Worm (Caenorhabditis elegans): ENCODE data around the gene obr-1.

Gene obr-1

ce11 chrIII:11262089-11262488 is 8.6 kb downstream of the obr-1 start (continued):
- no peak for TF ChIP-seq lir-3 (tag; optimal IDR thresholded peaks at IDR 0.05; ENCODE audit: poor library complexity)
- TF ChIP-seq efl-1 (optimal IDR thresholded peaks at IDR 0.05) = no peak
- peak in 1 of 2 experiments; percentile 78 for TF ChIP-seq efl-1 (GFP tag; optimal IDR thresholded peaks at IDR 0.05 in 1 of 2)
- peak; percentile 75 for TF ChIP-seq grh-1 (GFP tag; IDR thresholded peaks at IDR 0.05)
- TF ChIP-seq hlh-4 (tag; optimal IDR thresholded peaks at IDR 0.05) = no peak
- no peak for TF ChIP-seq ets-5 (GFP tag; IDR thresholded peaks at IDR 0.05)
- TF ChIP-seq C34B4.2 (tag; optimal IDR thresholded peaks at IDR 0.05) = no peak
- TF ChIP-seq ceh-63 (GFP tag; optimal IDR thresholded peaks at IDR 0.05) = no peak
- no peak for TF ChIP-seq nhr-76 (tag; optimal IDR thresholded peaks at IDR 0.05)
- TF ChIP-seq fkh-8 (tag; optimal IDR thresholded peaks at IDR 0.05) = no peak
- peak; percentile 95 for TF ChIP-seq nhr-85 (tag)
- peak; percentile 45 for TF ChIP-seq pag-3 (tag; optimal IDR thresholded peaks at IDR 0.05; ENCODE audit: borderline replicate concordance, insufficient read depth)
- TF ChIP-seq unc-86 (tag; optimal IDR thresholded peaks at IDR 0.05) = no peak
- TF ChIP-seq dpl-1 (GFP tag; optimal IDR thresholded peaks at IDR 0.05) = no peak
- no peak for TF ChIP-seq snpc-4 (tag; optimal IDR thresholded peaks at IDR 0.05)
- TF ChIP-seq nhr-20 (tag; optimal IDR thresholded peaks at IDR 0.05) = peak; percentile 85

DNA sequence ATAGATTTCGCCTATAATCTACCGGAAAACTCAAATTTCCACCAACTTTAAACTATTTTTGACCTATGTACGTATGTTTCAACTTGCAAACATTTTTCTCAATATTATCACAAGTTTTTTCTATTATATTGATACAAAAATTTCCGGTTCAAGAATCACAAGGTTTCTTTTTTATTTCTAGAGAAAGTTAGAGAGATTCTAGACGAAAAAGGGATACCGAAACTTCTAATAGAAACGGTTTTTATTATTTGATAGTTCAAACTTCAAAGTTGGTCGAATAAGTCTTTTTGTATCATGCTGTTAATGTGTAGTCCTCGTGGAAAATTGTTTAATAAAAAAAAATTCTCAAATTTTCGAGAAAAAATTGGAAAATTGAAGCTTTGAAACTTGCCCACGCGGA is 15.6 kb downstream of the obr-1 start:
- TF ChIP-seq snu-23 (GFP tag; optimal IDR thresholded peaks at IDR 0.05) (peak; percentile 34), mdl-1 (tag; optimal IDR thresholded peaks at IDR 0.05) (no peak), nhr-11 (tag; optimal IDR thresholded peaks at IDR 0.05) (no peak), mep-1 (tag; optimal IDR thresholded peaks at IDR 0.05) (no peak), lin-14 (GFP tag; optimal IDR thresholded peaks at IDR 0.05) (peak; percentile 71), nhr-90 (tag; optimal IDR thresholded peaks at IDR 0.05; ENCODE audit: poor library complexity) (peak; percentile 3), nhr-71 (tag; optimal IDR thresholded peaks at IDR 0.05) (peak; percentile 56), C04F5.9 (tag; optimal IDR thresholded peaks at IDR 0.05) (no peak), nhr-20 (tag; optimal IDR thresholded peaks at IDR 0.05) (peak; percentile 73), grh-1 (GFP tag; IDR thresholded peaks at IDR 0.05) (peak; percentile 52; the same call in 1 of the 2 replicates), skn-1 (tag; optimal IDR thresholded peaks at IDR 0.05) (no peak), ztf-11 (tag; optimal IDR thresholded peaks at IDR 0.05) (no peak), snpc-4 (tag; optimal IDR thresholded peaks at IDR 0.05) (no peak), elt-3 (tag; optimal IDR thresholded peaks at IDR 0.05) (peak in 3 of 6 experiments; percentile 6 to 51 (median 50)), nhr-28 (tag; optimal IDR thresholded peaks at IDR 0.05) (no peak), nhr-47 (tag; optimal IDR thresholded peaks at IDR 0.05) (no peak), lin-35 (GFP tag; optimal IDR thresholded peaks at IDR 0.05) (peak in 1 of 2 experiments; percentile 35), blmp-1 (tag; optimal IDR thresholded peaks at IDR 0.05) (peak; percentile 80), tbx-2 (tag; optimal IDR thresholded peaks at IDR 0.05) (peak; percentile 24), ceh-90 (tag; optimal IDR thresholded peaks at IDR 0.05) (no peak), hpl-2 (GFP tag; optimal IDR thresholded peaks at IDR 0.05) (no peak), egl-13 (tag; optimal IDR thresholded peaks at IDR 0.05) (no peak), efl-1 (optimal IDR thresholded peaks at IDR 0.05) (no peak), efl-1 (GFP tag; optimal IDR thresholded peaks at IDR 0.05 in 1 of 2) (peak in 1 of 2 experiments; percentile 89), nhr-19 (GFP tag; conservative IDR thresholded peaks at IDR 0.05) (peak; percentile 23), lsy-2 (tag; optimal IDR thresholded peaks at IDR 0.05) (peak; percentile 18 to 38), nhr-77 (tag; optimal IDR thresholded peaks at IDR 0.05) (no peak), rnt-1 (tag; optimal IDR thresholded peaks at IDR 0.05) (no peak), hlh-17 (GFP tag; optimal IDR thresholded peaks at IDR 0.05; ENCODE audit: borderline replicate concordance) (no peak), jun-1 (tag; optimal IDR thresholded peaks at IDR 0.05) (no peak), zag-1 (tag; optimal IDR thresholded peaks at IDR 0.05) (no peak), nhr-85 (tag) (peak; percentile 97), unc-30 (tag; optimal IDR thresholded peaks at IDR 0.05) (no peak), dpl-1 (GFP tag; optimal IDR thresholded peaks at IDR 0.05) (no peak), lir-3 (tag; optimal IDR thresholded peaks at IDR 0.05; ENCODE audit: poor library complexity) (no peak), fos-1 (tag; optimal IDR thresholded peaks at IDR 0.05) (no peak)
